Worm (Caenorhabditis elegans) whole organism, L1 larva: Measurements from ENCODE around the gene ttr-45.
A peak's percentile ranks its signal among the peaks of the same experiment; 100 is the strongest.

ENCODE experiments used
- F16B12.6 ChIP-seq: fragments of 150-350 bp; optimal IDR thresholded peaks from 2 replicates; lab custom pipeline; 2014; ENCODE audit warnings: missing biosample characterization, missing genetic modification characterization
- Y116A8C.19 ChIP-seq: sonication (generic microtip); optimal IDR thresholded peaks from 2 replicates; lab custom pipeline; 2016; ENCODE audit warnings: missing compliant biosample characterization, missing genetic modification characterization, borderline replicate concordance
- aha-1 ChIP-seq: fragments of 150-350 bp; optimal IDR thresholded peaks from 2 replicates; lab custom pipeline; 2014; ENCODE audit warnings: missing biosample characterization, missing genetic modification characterization
- ama-1 ChIP-seq: fragments of 150-350 bp; optimal IDR thresholded peaks from 2 replicates; lab custom pipeline; 2014
- blmp-1 ChIP-seq: fragments of 150-350 bp; optimal IDR thresholded peaks from 2 replicates; lab custom pipeline; 2014; ENCODE audit warnings: missing biosample characterization, missing genetic modification characterization
- ceh-63 ChIP-seq: fragments of 200-800 bp; sonication (Bioruptor generic); optimal IDR thresholded peaks from 2 replicates; lab custom pipeline; 2018; ENCODE audit warnings: mild to moderate bottlenecking, missing genetic modification characterization, missing compliant biosample characterization
- ceh-8 ChIP-seq: fragments of 200-800 bp; sonication (Bioruptor generic); optimal IDR thresholded peaks from 2 replicates; lab custom pipeline; 2018; ENCODE audit warnings: mild to moderate bottlenecking, missing genetic modification characterization, moderate library complexity, missing compliant biosample characterization
- ceh-88 ChIP-seq: fragments of 200-800 bp; sonication (Bioruptor generic); IDR thresholded peaks from 2 replicates; pipeline ENCODE4 v1.3.6; 2022; ENCODE audit warnings: missing genetic modification characterization, missing compliant biosample characterization
- dpl-1 ChIP-seq, 3 experiments: fragments of 150-350 bp in 2 of 3; sonication (generic microtip) in 1 of 3; optimal IDR thresholded peaks; 2 replicates each; lab custom pipeline; 2014 to 2017; ENCODE audit warnings: missing biosample characterization in 3 of 3, missing genetic modification characterization in 3 of 3, missing genetic modification reagents in 3 of 3
- dsc-1 ChIP-seq: sonication (generic microtip); optimal IDR thresholded peaks from 2 replicates; lab custom pipeline; 2016; ENCODE audit warnings: mild to moderate bottlenecking, missing genetic modification characterization, missing compliant biosample characterization
- efl-3 ChIP-seq: fragments of 200-800 bp; sonication (Bioruptor generic); optimal IDR thresholded peaks from 2 replicates; lab custom pipeline; 2018; ENCODE audit warnings: mild to moderate bottlenecking, missing genetic modification characterization, missing compliant biosample characterization
- egl-13 ChIP-seq: sonication (generic microtip); optimal IDR thresholded peaks from 2 replicates; lab custom pipeline; 2016; ENCODE audit warnings: missing genotype, missing genetic modification reagents, missing genetic modification characterization, missing compliant biosample characterization
- egl-27 ChIP-seq, 2 experiments: fragments of 150-350 bp in 1 of 2; sonication (generic microtip); optimal IDR thresholded peaks; 3 replicates each; lab custom pipeline; 2017 to 2018; ENCODE audit warnings: missing biosample characterization in 2 of 2, missing genetic modification characterization in 2 of 2, missing genetic modification reagents in 2 of 2
- elt-2 ChIP-seq: sonication (generic microtip); optimal IDR thresholded peaks from 2 replicates; lab custom pipeline; 2016; ENCODE audit warnings: missing genetic modification characterization, mild to moderate bottlenecking, inconsistent platforms, missing compliant biosample characterization, missing genetic modification reagents
- ets-5 ChIP-seq: fragments of 200-800 bp; sonication (Bioruptor generic); IDR thresholded peaks from 2 replicates; pipeline ENCODE4 v1.3.6; 2022; ENCODE audit warnings: missing genetic modification characterization, missing compliant biosample characterization
- fkh-10 ChIP-seq: sonication (generic microtip); optimal IDR thresholded peaks from 2 replicates; lab custom pipeline; 2017; ENCODE audit warnings: missing biosample characterization, missing genetic modification reagents, missing genetic modification characterization
- fkh-4 ChIP-seq: sonication (generic microtip); optimal IDR thresholded peaks from 2 replicates; lab custom pipeline; 2016; ENCODE audit warnings: missing compliant biosample characterization, missing genetic modification characterization, borderline replicate concordance
- hlh-17 ChIP-seq: fragments of 200-800 bp; sonication (Bioruptor generic); optimal IDR thresholded peaks from 2 replicates; lab custom pipeline; 2018; ENCODE audit warnings: missing genetic modification characterization, mild to moderate bottlenecking, missing compliant biosample characterization, moderate library complexity, borderline replicate concordance
- irx-1 ChIP-seq: sonication (generic microtip); optimal IDR thresholded peaks from 2 replicates; lab custom pipeline; 2016; ENCODE audit warnings: missing genetic modification characterization, missing compliant biosample characterization
- jun-1 ChIP-seq: fragments of 150-350 bp; optimal IDR thresholded peaks from 2 replicates; lab custom pipeline; 2014; ENCODE audit warnings: missing biosample characterization, missing genetic modification reagents, missing genetic modification characterization
- lin-39 ChIP-seq: fragments of 150-350 bp; optimal IDR thresholded peaks from 2 replicates; lab custom pipeline; 2014; ENCODE audit warnings: missing biosample characterization, missing genetic modification reagents, missing genetic modification characterization
- lsy-2 ChIP-seq, 2 experiments: fragments of 150-350 bp; optimal IDR thresholded peaks; 2 replicates each; lab custom pipeline; 2014; ENCODE audit warnings: missing biosample characterization in 2 of 2, missing genetic modification characterization in 2 of 2
- mdl-1 ChIP-seq, 2 experiments: fragments of 150-350 bp; optimal IDR thresholded peaks; 2 replicates each; lab custom pipeline; 2014 to 2017; ENCODE audit warnings: missing biosample characterization in 2 of 2, missing genetic modification characterization in 2 of 2, inconsistent platforms in 1 of 2
- mef-2 ChIP-seq: fragments of 150-350 bp; optimal IDR thresholded peaks from 2 replicates; lab custom pipeline; 2014; ENCODE audit warnings: missing biosample characterization, missing genetic modification characterization
- nhr-11 ChIP-seq: fragments of 150-350 bp; optimal IDR thresholded peaks from 2 replicates; lab custom pipeline; 2014; ENCODE audit warnings: missing biosample characterization, missing genetic modification characterization
- nhr-12 ChIP-seq: sonication (generic microtip); optimal IDR thresholded peaks from 2 replicates; lab custom pipeline; 2017; ENCODE audit warnings: missing biosample characterization, missing genetic modification characterization
- nhr-237 ChIP-seq: fragments of 150-350 bp; optimal IDR thresholded peaks from 2 replicates; lab custom pipeline; 2014; ENCODE audit warnings: missing biosample characterization, missing genetic modification characterization
- nhr-28 ChIP-seq: fragments of 150-350 bp; optimal IDR thresholded peaks from 2 replicates; lab custom pipeline; 2014; ENCODE audit warnings: missing biosample characterization, missing genetic modification characterization
- nhr-47 ChIP-seq: sonication (generic microtip); optimal IDR thresholded peaks from 2 replicates; lab custom pipeline; 2016; ENCODE audit warnings: mild to moderate bottlenecking, missing genetic modification characterization, moderate library complexity, missing compliant biosample characterization
- nhr-76 ChIP-seq: sonication (generic microtip); optimal IDR thresholded peaks from 2 replicates; lab custom pipeline; 2017; ENCODE audit warnings: missing biosample characterization, missing genetic modification characterization
- nhr-77 ChIP-seq: fragments of 150-350 bp; optimal IDR thresholded peaks from 2 replicates; lab custom pipeline; 2014; ENCODE audit warnings: missing biosample characterization, missing genetic modification characterization
- nhr-85 ChIP-seq: sonication (generic microtip); peaks from one replicate; lab custom pipeline; 2016; ENCODE audit warnings: missing genetic modification characterization, inconsistent platforms, missing compliant biosample characterization
- pag-3 ChIP-seq: sonication (generic microtip); optimal IDR thresholded peaks from 2 replicates; lab custom pipeline; 2017; ENCODE audit warnings: missing genetic modification characterization, mild to moderate bottlenecking, missing compliant biosample characterization, antibody characterized with exemption, borderline replicate concordance; ENCODE audit not compliant: insufficient read depth
- pqm-1 ChIP-seq: sonication (generic microtip); optimal IDR thresholded peaks from 3 replicates; lab custom pipeline; 2017; ENCODE audit warnings: missing biosample characterization, missing genetic modification characterization
- snpc-4 ChIP-seq: fragments of 150-350 bp; optimal IDR thresholded peaks from 2 replicates; lab custom pipeline; 2014; ENCODE audit warnings: missing biosample characterization, missing genetic modification characterization
- sox-4 ChIP-seq: sonication (generic microtip); optimal IDR thresholded peaks from 2 replicates; lab custom pipeline; 2016; ENCODE audit warnings: missing genetic modification characterization, missing compliant biosample characterization
- sptf-1 ChIP-seq: fragments of 150-350 bp; optimal IDR thresholded peaks from 2 replicates; lab custom pipeline; 2014; ENCODE audit warnings: missing biosample characterization, missing genetic modification characterization
- swsn-7 ChIP-seq: sonication (generic microtip); optimal IDR thresholded peaks from 2 replicates; lab custom pipeline; 2016; ENCODE audit warnings: missing genetic modification characterization, missing compliant biosample characterization
- tbx-2 ChIP-seq: sonication (generic microtip); optimal IDR thresholded peaks from 2 replicates; lab custom pipeline; 2016; ENCODE audit warnings: missing genetic modification characterization, missing compliant biosample characterization
- unc-130 ChIP-seq: fragments of 150-350 bp; optimal IDR thresholded peaks from 2 replicates; lab custom pipeline; 2017; ENCODE audit warnings: missing biosample characterization, missing genetic modification characterization, inconsistent platforms
- vab-15 ChIP-seq: sonication (generic microtip); optimal IDR thresholded peaks from 2 replicates; lab custom pipeline; 2017; ENCODE audit warnings: missing genotype, mild to moderate bottlenecking, missing genetic modification characterization, missing compliant biosample characterization
- zag-1 ChIP-seq: fragments of 150-350 bp; optimal IDR thresholded peaks from 2 replicates; lab custom pipeline; 2014; ENCODE audit warnings: missing biosample characterization, missing genetic modification characterization
- zip-4 ChIP-seq: fragments of 200-800 bp; sonication (Bioruptor generic); optimal IDR thresholded peaks from 2 replicates; lab custom pipeline; 2018; ENCODE audit warnings: mild to moderate bottlenecking, missing genetic modification characterization, moderate library complexity, missing compliant biosample characterization
- ztf-11 ChIP-seq, 2 experiments: sonication (generic microtip); optimal IDR thresholded peaks; 2 replicates each; lab custom pipeline; 2016 to 2017; ENCODE audit warnings: missing genetic modification characterization in 2 of 2, missing biosample characterization in 1 of 2, missing compliant biosample characterization in 1 of 2

The ttr-45 gene

DNA sequence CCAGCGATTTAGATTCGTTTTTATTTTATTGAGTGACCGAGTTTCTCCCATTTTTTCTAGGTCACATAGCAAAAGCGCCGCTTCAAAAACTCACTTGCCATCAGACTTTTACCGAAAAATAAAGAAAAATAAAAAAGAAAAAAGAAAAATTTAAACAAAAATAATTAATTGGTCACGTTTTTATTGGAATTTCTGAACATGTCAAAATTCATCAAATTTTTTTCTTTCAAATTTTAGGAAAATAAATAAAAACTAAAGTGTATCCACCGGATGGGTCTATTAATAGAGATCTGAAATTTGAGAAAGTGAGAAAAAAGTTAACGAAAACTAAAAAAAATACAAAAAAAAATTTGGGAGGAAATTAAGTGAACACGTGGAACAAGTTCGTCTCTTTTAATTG is 44.5 kb upstream of the ttr-45 start, which contains the start of gene C48D1.9:
C48D1.9 (minus strand) TSS at position 101 of the 400 bp plus-strand sequence.
- no peak for TF ChIP-seq Y116A8C.19 (tag; lab: Kevin White, UChicago)
- no peak for TF ChIP-seq nhr-76
- TF ChIP-seq egl-27 (tag; optimal IDR thresholded peaks at IDR 0.05; lab: Kevin White, UChicago), result no peak
- TF ChIP-seq dsc-1 (tag; lab: Kevin White, UChicago), result no peak
- no peak for TF ChIP-seq egl-13 (tag; lab: Kevin White, UChicago)
- TF ChIP-seq elt-2, result no peak
- TF ChIP-seq, all 84 proteins: peak for 0

DNA sequence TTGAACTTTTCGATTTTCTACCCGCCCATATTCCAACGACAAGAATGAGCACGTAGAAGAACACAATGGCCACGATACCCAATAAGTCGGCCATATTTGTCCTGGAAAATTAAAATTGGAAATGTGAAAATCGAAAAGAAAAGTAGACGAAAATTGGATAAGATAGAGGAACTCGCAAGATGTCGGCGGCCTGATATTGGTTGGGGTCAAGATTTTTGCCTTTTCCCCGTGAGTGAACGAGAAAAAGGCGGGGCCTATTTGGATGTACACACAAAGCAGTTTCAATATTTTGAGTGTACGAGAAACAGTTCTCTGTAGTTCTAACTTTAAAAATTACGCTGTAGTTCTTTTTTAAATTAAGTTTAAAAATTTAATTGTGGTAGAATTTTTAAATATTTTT is 39.6 kb upstream of the ttr-45 start, which contains the start of gene cho-1:
cho-1 (minus strand) TSS at position 101 of the 400 bp plus-strand sequence.
- TF ChIP-seq dpl-1 (GFP tag; optimal IDR thresholded peaks at IDR 0.05; lab: Kevin White, UChicago) (no peak), irx-1 (tag; lab: Kevin White, UChicago) (no peak), ets-5 (no peak), vab-15 (tag; lab: Kevin White, UChicago) (no peak), tbx-2 (tag; lab: Kevin White, UChicago) (no peak), ceh-63 (GFP tag; lab: Kevin White, UChicago) (no peak), blmp-1 (tag; lab: Kevin White, UChicago) (no peak), ama-1 (lab: Kevin White, UChicago) (no peak), zip-4 (no peak), lin-39 (no peak), nhr-11 (tag; lab: Kevin White, UChicago) (no peak), pqm-1 (tag; lab: Kevin White, UChicago) (no peak), nhr-237 (tag; lab: Kevin White, UChicago) (no peak), hlh-17 (GFP tag; lab: Kevin White, UChicago) (no peak)

DNA sequence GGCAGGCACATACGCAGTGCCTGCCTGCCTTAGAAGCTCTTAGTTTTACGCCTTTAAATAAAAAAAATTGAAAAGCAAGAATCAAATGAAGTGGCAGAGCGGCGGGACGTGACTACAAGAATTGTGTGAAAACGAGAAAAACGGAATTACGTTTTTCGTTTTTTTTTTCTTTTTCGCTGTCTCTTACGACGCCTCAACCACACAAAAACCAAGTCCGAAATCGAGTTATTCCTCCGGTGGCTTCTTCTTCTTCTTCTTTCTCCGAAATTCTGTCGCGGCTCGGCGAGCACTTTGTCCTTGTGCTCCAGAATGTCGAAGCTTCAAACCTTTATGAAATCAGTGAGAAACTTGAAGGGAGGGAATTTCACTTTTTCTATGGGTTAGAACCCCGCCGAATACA is 33.4 kb upstream of the ttr-45 start:
- TF ChIP-seq ztf-11 (tag; optimal IDR thresholded peaks at IDR 0.05; lab: Kevin White, UChicago), result no peak
- TF ChIP-seq fkh-10, result peak; percentile 72

DNA sequence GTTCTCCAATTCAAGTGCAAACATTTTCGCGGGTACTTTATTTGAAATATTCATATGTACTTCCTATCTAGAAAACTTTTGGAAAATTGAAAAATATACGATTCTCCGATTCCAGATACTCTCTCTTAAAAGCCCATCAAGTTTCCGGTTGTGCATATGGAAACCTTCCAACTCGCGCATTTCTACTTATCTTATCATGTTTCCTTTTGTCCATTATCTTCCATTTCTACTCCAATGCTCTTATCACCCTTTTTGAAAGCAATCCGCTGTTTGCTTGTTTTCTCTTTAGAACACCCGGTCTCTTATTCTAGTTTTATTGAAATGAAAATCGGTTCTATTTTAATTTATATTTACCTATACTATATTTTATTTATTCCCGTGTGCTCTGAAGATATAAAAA is 32.4 kb upstream of the ttr-45 start, which contains the start of gene C48D1.5:
C48D1.5 (plus strand) TSS at position 301 of the 400 bp plus-strand sequence.
- TF ChIP-seq elt-2 (peak; percentile 33), ztf-11 (tag; optimal IDR thresholded peaks at IDR 0.05; lab: Kevin White, UChicago) (no peak)

DNA sequence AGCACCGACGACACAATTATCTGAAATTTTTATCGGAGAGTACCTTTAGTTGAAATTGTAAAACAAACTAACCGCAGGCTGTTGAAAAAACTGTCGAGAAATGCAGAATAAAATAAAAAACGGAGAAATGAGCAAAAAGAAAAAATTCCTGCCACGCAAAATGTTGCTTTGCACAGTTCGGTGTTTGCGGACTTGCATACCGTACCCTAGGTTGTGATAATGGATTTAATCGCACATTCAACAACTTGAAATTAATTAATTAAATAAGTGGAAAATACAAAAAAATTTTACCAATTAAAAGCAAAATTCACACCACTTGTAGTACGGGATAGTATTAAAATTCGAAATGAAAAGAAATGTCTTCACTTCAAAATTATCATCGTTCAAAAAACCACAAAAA is 22.6 kb upstream of the ttr-45 start:
- TF ChIP-seq efl-3 (GFP tag; lab: Kevin White, UChicago), result no peak
- no peak for TF ChIP-seq aha-1 (tag; lab: Kevin White, UChicago)
- TF ChIP-seq nhr-47 (tag; lab: Kevin White, UChicago), result peak; percentile 1
- no peak for TF ChIP-seq nhr-12
- no peak for TF ChIP-seq egl-13 (tag; lab: Kevin White, UChicago)
- TF ChIP-seq irx-1 (tag; lab: Kevin White, UChicago), result no peak
- TF ChIP-seq ama-1 (lab: Kevin White, UChicago), result no peak
- TF ChIP-seq pqm-1 (tag; lab: Kevin White, UChicago), result no peak
- TF ChIP-seq pag-3, result no peak
- no peak for TF ChIP-seq zag-1
- TF ChIP-seq sptf-1 (tag; lab: Kevin White, UChicago), result no peak
- TF ChIP-seq zip-4, result no peak
- TF ChIP-seq lsy-2 (tag; optimal IDR thresholded peaks at IDR 0.05; lab: Kevin White, UChicago), result peak; percentile 95 to 99
- TF ChIP-seq nhr-76, result no peak
- no peak for TF ChIP-seq ceh-88 (GFP tag; lab: Robert Waterston, UW)
- no peak for TF ChIP-seq fkh-4 (tag; lab: Kevin White, UChicago)
- TF ChIP-seq jun-1 (tag; lab: Kevin White, UChicago), result no peak
- no peak for TF ChIP-seq nhr-85 (tag; lab: Kevin White, UChicago)
- TF ChIP-seq mdl-1 (tag; optimal IDR thresholded peaks at IDR 0.05; lab: Kevin White, UChicago), result no peak
- TF ChIP-seq hlh-17 (GFP tag; lab: Kevin White, UChicago), result no peak
- peak; percentile 94 for TF ChIP-seq F16B12.6
- TF ChIP-seq mef-2 (tag; lab: Kevin White, UChicago), result no peak
- TF ChIP-seq dsc-1 (tag; lab: Kevin White, UChicago), result no peak
- peak; percentile 11 for TF ChIP-seq swsn-7 (tag; lab: Kevin White, UChicago)
- TF ChIP-seq vab-15 (tag; lab: Kevin White, UChicago), result no peak
- TF ChIP-seq snpc-4 (tag; lab: Kevin White, UChicago), result no peak
- TF ChIP-seq nhr-237 (tag; lab: Kevin White, UChicago), result no peak
- no peak for TF ChIP-seq nhr-77 (tag; lab: Kevin White, UChicago)
- TF ChIP-seq sox-4 (tag; lab: Kevin White, UChicago), result no peak
- TF ChIP-seq nhr-28 (tag; lab: Kevin White, UChicago), result no peak
- TF ChIP-seq ceh-8 (GFP tag; lab: Kevin White, UChicago), result no peak
- TF ChIP-seq ceh-63 (GFP tag; lab: Kevin White, UChicago), result no peak
- peak; percentile 79 for TF ChIP-seq unc-130 (tag; lab: Kevin White, UChicago)
